Fruit fly (Drosophila melanogaster): ENCODE data around the gene Uba4.

The Uba4 gene

dm6 chr2L:8545393-8546100, 28.3 kb downstream of the Uba4 start:
- TF ChIP-seq cic (GFP tag; optimal IDR thresholded peaks at IDR 0.05) = no peak
- TF ChIP-seq bab1 (GFP tag; optimal IDR thresholded peaks at IDR 0.05) = no peak
- no peak for TF ChIP-seq Crg-1 (GFP tag; optimal IDR thresholded peaks at IDR 0.05)
- TF ChIP-seq CG33017 (tag; optimal IDR thresholded peaks at IDR 0.05) = no peak
- TF ChIP-seq pad (GFP tag; optimal IDR thresholded peaks at IDR 0.05) = no peak
- no peak for TF ChIP-seq CG1620 (GFP tag; optimal IDR thresholded peaks at IDR 0.05)
- no peak for TF ChIP-seq Mnt (GFP tag; optimal IDR thresholded peaks at IDR 0.05)

DNA sequence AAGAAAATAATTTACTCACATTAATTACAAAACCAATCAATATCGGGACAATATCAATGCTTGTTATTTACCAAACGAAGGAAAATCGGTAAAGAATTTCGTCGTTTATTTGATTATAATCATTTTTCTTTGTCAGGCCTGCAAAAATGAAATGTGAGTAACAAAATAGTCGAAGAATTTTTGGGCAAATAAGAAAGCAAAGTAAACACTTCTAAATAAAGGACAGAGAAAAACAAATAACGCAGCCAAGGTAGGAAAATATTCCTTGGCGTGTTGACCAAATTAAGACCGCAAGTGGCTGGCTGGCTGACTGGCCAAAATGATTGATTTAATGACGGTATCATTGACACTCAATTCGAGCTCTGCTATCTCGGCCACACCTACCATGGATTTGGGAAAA, 30.9 kb downstream of the Uba4 start:
- TF ChIP-seq CG1620 (GFP tag; optimal IDR thresholded peaks at IDR 0.05) = no peak
- no peak for TF ChIP-seq Crg-1 (GFP tag; optimal IDR thresholded peaks at IDR 0.05)
- TF ChIP-seq cnc (optimal IDR thresholded peaks at IDR 0.05) = no peak
- TF ChIP-seq toe (GFP tag; optimal IDR thresholded peaks at IDR 0.05) = no peak
- TF ChIP-seq CG14711 (tag; optimal IDR thresholded peaks at IDR 0.05) = no peak
- TF ChIP-seq ovo (GFP tag; optimal IDR thresholded peaks at IDR 0.05) = no peak
- no peak for TF ChIP-seq tj (GFP tag; optimal IDR thresholded peaks at IDR 0.05)
- TF ChIP-seq pad (GFP tag; optimal IDR thresholded peaks at IDR 0.05) = no peak
- no peak for TF ChIP-seq Hr96 (GFP tag; optimal IDR thresholded peaks at IDR 0.05)
- no peak for TF ChIP-seq CG33017 (tag; optimal IDR thresholded peaks at IDR 0.05)
- TF ChIP-seq kay (GFP tag; ENCODE audit: borderline replicate concordance) = no peak
- TF ChIP-seq CG7101 (tag; optimal IDR thresholded peaks at IDR 0.05) = no peak
- no peak for TF ChIP-seq CG11617 (GFP tag; optimal IDR thresholded peaks at IDR 0.05)
- TF ChIP-seq bab1 (GFP tag; optimal IDR thresholded peaks at IDR 0.05) = no peak
- TF ChIP-seq CG12768 (GFP tag; optimal IDR thresholded peaks at IDR 0.05) = no peak
- TF ChIP-seq cic (GFP tag; optimal IDR thresholded peaks at IDR 0.05) = no peak
- TF ChIP-seq CG5204 (GFP tag; optimal IDR thresholded peaks at IDR 0.05) = no peak
- no peak for TF ChIP-seq Clk (GFP tag; optimal IDR thresholded peaks at IDR 0.05)
- TF ChIP-seq Mnt (GFP tag; optimal IDR thresholded peaks at IDR 0.05) = no peak
- TF ChIP-seq CG7045 (GFP tag; optimal IDR thresholded peaks at IDR 0.05) = no peak

DNA sequence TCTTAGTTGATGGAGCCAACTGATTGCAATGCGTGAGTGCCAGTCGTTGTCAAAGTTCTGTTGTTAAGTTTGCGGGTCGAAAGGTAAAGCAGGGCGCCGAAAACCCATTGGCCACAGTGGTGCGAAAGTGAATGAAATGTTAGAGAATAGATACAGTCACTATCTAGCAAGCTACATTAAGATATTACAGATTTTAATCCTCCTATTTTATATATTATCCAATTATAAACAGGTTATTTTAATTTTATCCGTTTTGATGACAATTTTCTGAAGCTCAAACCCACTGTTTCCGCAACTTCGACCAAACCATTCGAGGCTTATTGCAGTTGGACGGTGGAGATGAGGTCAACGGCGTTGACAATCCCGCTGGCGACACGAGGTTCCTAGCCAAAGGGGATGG, 35.3 kb downstream of the Uba4 start:
- TF ChIP-seq bab1 (GFP tag; optimal IDR thresholded peaks at IDR 0.05) (no peak), CG33017 (tag; optimal IDR thresholded peaks at IDR 0.05) (no peak), Hr96 (GFP tag; optimal IDR thresholded peaks at IDR 0.05) (no peak), Mnt (GFP tag; optimal IDR thresholded peaks at IDR 0.05) (no peak), pad (GFP tag; optimal IDR thresholded peaks at IDR 0.05) (no peak), cnc (optimal IDR thresholded peaks at IDR 0.05) (no peak), CG11617 (GFP tag; optimal IDR thresholded peaks at IDR 0.05) (no peak), toe (GFP tag; optimal IDR thresholded peaks at IDR 0.05) (no peak), Crg-1 (GFP tag; optimal IDR thresholded peaks at IDR 0.05) (no peak), CG7045 (GFP tag; optimal IDR thresholded peaks at IDR 0.05) (no peak), cic (GFP tag; optimal IDR thresholded peaks at IDR 0.05) (no peak), tj (GFP tag; optimal IDR thresholded peaks at IDR 0.05) (no peak), ovo (GFP tag; optimal IDR thresholded peaks at IDR 0.05) (no peak), CG14711 (tag; optimal IDR thresholded peaks at IDR 0.05) (no peak), CG1620 (GFP tag; optimal IDR thresholded peaks at IDR 0.05) (no peak), Clk (GFP tag; optimal IDR thresholded peaks at IDR 0.05) (no peak), CG7101 (tag; optimal IDR thresholded peaks at IDR 0.05) (no peak)

- TF ChIP-seq pad (GFP tag; optimal IDR thresholded peaks at IDR 0.05) (no peak), Clk (GFP tag; optimal IDR thresholded peaks at IDR 0.05) (no peak), tj (GFP tag; optimal IDR thresholded peaks at IDR 0.05) (no peak), CG7101 (tag; optimal IDR thresholded peaks at IDR 0.05) (no peak), CG5204 (GFP tag; optimal IDR thresholded peaks at IDR 0.05) (no peak)
Measured at dm6 chr2L:8553789-8554626, 36.8 kb downstream of the Uba4 start.

- TF ChIP-seq CG7101 (tag; optimal IDR thresholded peaks at IDR 0.05) = no peak
- TF ChIP-seq CG11617 (GFP tag; optimal IDR thresholded peaks at IDR 0.05) = no peak
- no peak for TF ChIP-seq CG5204 (GFP tag; optimal IDR thresholded peaks at IDR 0.05)
- no peak for TF ChIP-seq Mnt (GFP tag; optimal IDR thresholded peaks at IDR 0.05)
- TF ChIP-seq CG12768 (GFP tag; optimal IDR thresholded peaks at IDR 0.05) = no peak
- TF ChIP-seq CG7045 (GFP tag; optimal IDR thresholded peaks at IDR 0.05) = no peak
- TF ChIP-seq cic (GFP tag; optimal IDR thresholded peaks at IDR 0.05) = no peak
- TF ChIP-seq tj (GFP tag; optimal IDR thresholded peaks at IDR 0.05) = no peak
- no peak for TF ChIP-seq ovo (GFP tag; optimal IDR thresholded peaks at IDR 0.05)
- no peak for TF ChIP-seq Hr96 (GFP tag; optimal IDR thresholded peaks at IDR 0.05)
- TF ChIP-seq bab1 (GFP tag; optimal IDR thresholded peaks at IDR 0.05) = no peak
Measured at dm6 chr2L:8556207-8556606, 39.0 kb downstream of the Uba4 start.
